Fruit fly (Drosophila melanogaster): ENCODE results near the gene CG10232.

The CG10232 gene

DNA sequence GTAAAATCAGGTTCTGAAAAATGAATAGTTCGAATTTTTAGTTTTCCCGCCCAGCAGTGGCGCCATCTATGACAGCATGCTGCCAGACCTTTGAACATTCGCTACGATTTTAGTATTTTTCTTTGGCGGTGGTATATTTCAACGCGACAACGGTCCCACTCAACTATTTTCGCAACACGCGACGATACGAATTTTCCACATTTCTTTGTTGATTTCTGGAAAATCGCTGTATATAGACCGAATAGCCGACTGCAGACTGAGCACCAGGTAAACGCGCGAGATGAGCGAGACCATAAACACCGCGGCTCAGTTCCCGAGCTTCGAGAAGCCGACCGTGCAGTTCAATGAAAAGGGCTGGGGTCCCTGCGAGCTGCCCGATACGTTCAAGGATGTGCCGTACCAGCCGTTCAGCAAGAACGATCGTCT, 41.5 kb downstream of the CG10232 start, which contains the start of gene eIF3d1:
eIF3d1 (plus strand) TSS at position 129 of the 426 bp plus-strand sequence.
- TF ChIP-seq Mio (GFP tag; optimal IDR thresholded peaks at IDR 0.05) (no peak), rgr (GFP tag; optimal IDR thresholded peaks at IDR 0.05) (peak; percentile 21), CG9705 (GFP tag; optimal IDR thresholded peaks at IDR 0.05) (no peak), Myc (optimal IDR thresholded peaks at IDR 0.05) (peak; percentile 11), psq (GFP tag; optimal IDR thresholded peaks at IDR 0.05) (no peak), dl (GFP tag; optimal IDR thresholded peaks at IDR 0.05; ENCODE audit: insufficient read depth in 1 of 2, partially characterized antibody in 2 of 2) (peak in 1 of 2 experiments; percentile 1), dsf (GFP tag; optimal IDR thresholded peaks at IDR 0.05; ENCODE audit: borderline replicate concordance) (no peak), br (GFP tag; optimal IDR thresholded peaks at IDR 0.05) (peak; percentile 1), HLH106 (tag; optimal IDR thresholded peaks at IDR 0.05) (peak; percentile 17), Dif (GFP tag; optimal IDR thresholded peaks at IDR 0.05; ENCODE audit: partially characterized antibody) (peak; percentile 32), pan (optimal IDR thresholded peaks at IDR 0.05) (no peak)

DNA sequence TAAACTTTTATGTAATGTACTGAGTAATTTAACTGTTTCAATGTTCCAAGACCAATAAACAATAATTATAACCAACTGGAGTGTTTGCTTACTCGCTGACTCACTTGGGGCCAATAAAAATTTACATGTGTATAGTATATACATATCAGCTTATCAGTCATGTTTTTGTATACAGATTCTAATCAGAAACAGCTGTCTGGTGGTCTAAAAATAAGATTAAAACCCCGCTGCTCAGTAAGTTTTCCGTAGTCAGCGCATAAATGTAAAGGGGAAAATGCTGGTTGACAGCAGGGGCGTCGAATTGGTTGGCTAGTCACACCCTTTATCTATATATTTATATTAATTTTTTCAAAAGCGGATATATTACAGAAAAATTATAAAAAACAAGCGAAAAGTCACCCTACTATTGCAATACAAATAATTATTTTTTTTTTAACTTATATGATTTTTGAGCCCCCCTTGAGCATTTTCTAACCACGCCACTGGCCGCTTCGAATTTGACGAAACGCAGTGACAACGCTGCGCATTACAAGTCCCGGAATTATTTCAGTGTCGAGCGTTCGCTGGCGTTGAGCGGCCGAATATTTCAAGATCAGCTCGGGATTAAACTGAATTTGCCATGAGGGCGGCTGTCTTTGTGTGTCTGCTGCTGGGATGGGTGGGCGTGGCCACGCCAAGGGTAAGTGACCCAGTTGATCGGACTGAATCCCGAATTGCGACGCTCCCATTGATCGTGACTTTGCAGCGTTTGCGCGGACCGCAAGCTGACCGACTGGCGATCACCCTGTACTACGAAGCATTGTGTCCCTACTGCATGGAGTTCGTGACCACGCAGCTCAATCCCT, 42.9 kb downstream of the CG10232 start, which contains the start of gene GILT2:
GILT2 (plus strand) TSS at position 547 of the 845 bp plus-strand sequence.
- peak; percentile 83 for TF ChIP-seq dmrt93B (GFP tag; optimal IDR thresholded peaks at IDR 0.05)
- TF ChIP-seq Sp1 (GFP tag; optimal IDR thresholded peaks at IDR 0.05): peak; percentile 91
- peak; percentile 89 for TF ChIP-seq OdsH (GFP tag; optimal IDR thresholded peaks at IDR 0.05)
- peak; percentile 81 for TF ChIP-seq br (GFP tag; optimal IDR thresholded peaks at IDR 0.05)
- no peak for TF ChIP-seq woc (GFP tag; optimal IDR thresholded peaks at IDR 0.05)
- no peak for TF ChIP-seq usp (GFP tag; optimal IDR thresholded peaks at IDR 0.05)
- no peak for TF ChIP-seq jim (GFP tag; optimal IDR thresholded peaks at IDR 0.05)
- TF ChIP-seq rgr (GFP tag; optimal IDR thresholded peaks at IDR 0.05): peak; percentile 91
- TF ChIP-seq Hr78 (GFP tag; optimal IDR thresholded peaks at IDR 0.05): no peak
- no peak for TF ChIP-seq Myc (optimal IDR thresholded peaks at IDR 0.05)
- TF ChIP-seq ey (GFP tag; optimal IDR thresholded peaks at IDR 0.05): peak; percentile 79
- TF ChIP-seq sv (GFP tag; optimal IDR thresholded peaks at IDR 0.05): peak; percentile 85
- TF ChIP-seq GATAd (GFP tag; optimal IDR thresholded peaks at IDR 0.05): peak; percentile 8
- peak; percentile 3 for TF ChIP-seq Rel (GFP tag; optimal IDR thresholded peaks at IDR 0.05)
- TF ChIP-seq Rel (tag; optimal IDR thresholded peaks at IDR 0.05): peak; percentile 65
- no peak for TF ChIP-seq lola (GFP tag; optimal IDR thresholded peaks at IDR 0.05)
- TF ChIP-seq CrebA (GFP tag; optimal IDR thresholded peaks at IDR 0.05; ENCODE audit: borderline replicate concordance): peak; percentile 28
- TF ChIP-seq Vsx2 (GFP tag; optimal IDR thresholded peaks at IDR 0.05; ENCODE audit: partially characterized antibody): peak; percentile 57
- peak; percentile 39 for TF ChIP-seq Jra (GFP tag; optimal IDR thresholded peaks at IDR 0.05)
- no peak for TF ChIP-seq Mio (GFP tag; optimal IDR thresholded peaks at IDR 0.05)
- peak; percentile 87 for TF ChIP-seq sage (GFP tag; optimal IDR thresholded peaks at IDR 0.05)
- TF ChIP-seq dsf (GFP tag; optimal IDR thresholded peaks at IDR 0.05; ENCODE audit: borderline replicate concordance): no peak
- TF ChIP-seq tai (GFP tag; optimal IDR thresholded peaks at IDR 0.05): no peak
- TF ChIP-seq foxo (GFP tag; optimal IDR thresholded peaks at IDR 0.05): peak in 1 of 2 experiments; percentile 91
- TF ChIP-seq CG9705 (GFP tag; optimal IDR thresholded peaks at IDR 0.05): peak; percentile 66
- no peak for TF ChIP-seq pan (optimal IDR thresholded peaks at IDR 0.05)
- TF ChIP-seq Abd-B (GFP tag; optimal IDR thresholded peaks at IDR 0.05): no peak
- no peak for TF ChIP-seq Hnf4 (GFP tag; optimal IDR thresholded peaks at IDR 0.05)
- TF ChIP-seq CG32264 (GFP tag; optimal IDR thresholded peaks at IDR 0.05): peak; percentile 45
- no peak for TF ChIP-seq Dfd (GFP tag; optimal IDR thresholded peaks at IDR 0.05)
- no peak for TF ChIP-seq brk (GFP tag; optimal IDR thresholded peaks at IDR 0.05)
- TF ChIP-seq HLH106 (tag; optimal IDR thresholded peaks at IDR 0.05): peak; percentile 87
- TF ChIP-seq N (GFP tag; optimal IDR thresholded peaks at IDR 0.05): no peak
- TF ChIP-seq Dif (GFP tag; optimal IDR thresholded peaks at IDR 0.05; ENCODE audit: partially characterized antibody): peak; percentile 53
- peak; percentile 86 for TF ChIP-seq psq (GFP tag; optimal IDR thresholded peaks at IDR 0.05)
- no peak for TF ChIP-seq Hr83 (GFP tag; optimal IDR thresholded peaks at IDR 0.05; ENCODE audit: poor library complexity, severe bottlenecking)
- TF ChIP-seq h (GFP tag; optimal IDR thresholded peaks at IDR 0.05): peak; percentile 90
- TF ChIP-seq dl (GFP tag; optimal IDR thresholded peaks at IDR 0.05; ENCODE audit: insufficient read depth in 1 of 2, partially characterized antibody in 2 of 2): no peak
- peak; percentile 88 for TF ChIP-seq fru (GFP tag; optimal IDR thresholded peaks at IDR 0.05)

Measured in whole organism, wandering third instar larva.